Fruit fly (Drosophila melanogaster) S2 (cell line): ENCODE results near the gene cdm.

Experiments used
- CG8478 ChIP-seq: fragments of >200 bp; optimal IDR thresholded peaks from 2 replicates; lab custom pipeline; 2018
- CTCF ChIP-seq, 2 experiments: fragments of >200 bp; optimal IDR thresholded peaks; 2 replicates each; lab custom pipeline; 2018

DNA sequence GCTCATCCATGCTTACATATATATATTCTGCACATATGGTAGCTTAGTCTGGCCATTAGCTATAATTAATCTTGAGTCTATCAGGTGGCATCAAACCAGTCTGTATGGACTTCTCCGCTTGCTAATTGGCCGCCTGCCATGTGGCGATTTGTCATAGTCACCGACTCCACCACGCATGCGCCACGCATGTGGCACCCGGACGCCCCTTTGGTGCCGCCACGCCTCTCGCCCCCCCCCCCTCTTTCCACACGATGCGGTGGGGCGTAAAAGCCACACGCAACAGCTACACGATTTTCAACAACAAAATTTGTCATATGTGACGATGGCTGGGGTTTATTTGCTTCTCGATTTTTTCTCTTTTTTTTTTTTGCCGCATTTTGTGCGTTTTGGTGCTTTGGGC, 29.6 kb downstream of the cdm start:
- TF ChIP-seq CTCF (optimal IDR thresholded peaks at IDR 0.05; lab: Kevin White, UChicago) (no peak), CG8478 (lab: Kevin White, UChicago) (no peak)
